Worm (Caenorhabditis elegans): Measurements from ENCODE around the gene clx-1.

ce11 chrIV:7736616-7737015 is 2.2 kb downstream of the clx-1 start:
- TF ChIP-seq W03F9.2 (tag; optimal IDR thresholded peaks at IDR 0.05) (no peak), him-1 (tag; optimal IDR thresholded peaks at IDR 0.05) (no peak), dao-5 (tag; optimal IDR thresholded peaks at IDR 0.05) (no peak)

All from whole organism, L4/young adult.